Worm (Caenorhabditis elegans) whole organism, midembryonic: ENCODE data around the gene ZK682.7.

Experiments used
- T22C8.4 ChIP-seq: fragments of 200-800 bp; sonication (Bioruptor generic); IDR thresholded peaks from 2 replicates; pipeline ENCODE4 v1.3.6; 2022; ENCODE audit warnings: missing genetic modification characterization, missing compliant biosample characterization
- cog-1 ChIP-seq: sonication (generic microtip); optimal IDR thresholded peaks from 2 replicates; lab custom pipeline; 2016; ENCODE audit warnings: missing genetic modification characterization, missing compliant biosample characterization
- flt-1 ChIP-seq: fragments of 200-800 bp; sonication (Bioruptor generic); IDR thresholded peaks from 2 replicates; pipeline ENCODE4 v1.3.6; 2022; ENCODE audit warnings: missing genetic modification characterization, missing compliant biosample characterization
- klf-2 ChIP-seq: fragments of 200-800 bp; sonication (Bioruptor generic); conservative IDR thresholded peaks from 2 replicates; pipeline ENCODE4 v1.3.6; 2022; ENCODE audit warnings: missing genetic modification reagents, missing genetic modification characterization, missing compliant biosample characterization
- med-1 ChIP-seq: sonication (generic microtip); optimal IDR thresholded peaks from 2 replicates; lab custom pipeline; 2017; ENCODE audit warnings: missing genetic modification characterization, mild to moderate bottlenecking, missing compliant biosample characterization, antibody characterized with exemption, missing genetic modification reagents; ENCODE audit not compliant: insufficient read depth
- ref-1 ChIP-seq: fragments of 200-800 bp; sonication (Bioruptor generic); conservative IDR thresholded peaks from 2 replicates; pipeline ENCODE4 v1.3.6; 2022; ENCODE audit warnings: missing genetic modification reagents, missing genetic modification characterization, missing compliant biosample characterization
- tab-1 ChIP-seq: fragments of 200-800 bp; sonication (Bioruptor generic); IDR thresholded peaks from 2 replicates; pipeline ENCODE4 v1.3.6; 2022; ENCODE audit warnings: missing genetic modification characterization, missing compliant biosample characterization
- ztf-23 ChIP-seq: fragments of 200-800 bp; sonication (Bioruptor generic); IDR thresholded peaks from 2 replicates; pipeline ENCODE4 v1.3.6; 2022; ENCODE audit warnings: missing genetic modification reagents, missing genetic modification characterization, missing compliant biosample characterization
- ztf-29 ChIP-seq: fragments of 200-800 bp; sonication (Bioruptor generic); IDR thresholded peaks from 2 replicates; pipeline ENCODE4 v1.3.6; 2022; ENCODE audit warnings: missing genetic modification reagents, missing genetic modification characterization, missing compliant biosample characterization

Gene ZK682.7

ce11 chrV:9260411-9260810, 31.6 kb downstream of the ZK682.7 start:
- no peak for TF ChIP-seq flt-1 (GFP tag; lab: Robert Waterston, UW)

- TF ChIP-seq T22C8.4 (GFP tag; lab: Robert Waterston, UW) (no peak), klf-2 (GFP tag; lab: Robert Waterston, UW) (no peak), flt-1 (GFP tag; lab: Robert Waterston, UW) (no peak), ztf-23 (GFP tag; lab: Robert Waterston, UW) (no peak), tab-1 (GFP tag; lab: Robert Waterston, UW) (no peak), ztf-29 (GFP tag; lab: Robert Waterston, UW) (no peak), cog-1 (no peak), med-1 (GFP tag; lab: Kevin White, UChicago) (no peak), ref-1 (GFP tag; lab: Robert Waterston, UW) (no peak)
Measured at ce11 chrV:9257467-9257866, 34.5 kb downstream of the ZK682.7 start, which contains the start of gene F07C3.16. Gene F07C3.16, minus strand, starts transcription at chrV:9257567.

ce11 chrV:9255480-9255879, 36.5 kb downstream of the ZK682.7 start:
- TF ChIP-seq tab-1 (GFP tag; lab: Robert Waterston, UW) (no peak), med-1 (GFP tag; lab: Kevin White, UChicago) (no peak), ztf-23 (GFP tag; lab: Robert Waterston, UW) (no peak), ztf-29 (GFP tag; lab: Robert Waterston, UW) (no peak), cog-1 (no peak), ref-1 (GFP tag; lab: Robert Waterston, UW) (no peak), klf-2 (GFP tag; lab: Robert Waterston, UW) (no peak), T22C8.4 (GFP tag; lab: Robert Waterston, UW) (no peak), flt-1 (GFP tag; lab: Robert Waterston, UW) (no peak)

ce11 chrV:9254012-9254696, 37.8 kb downstream of the ZK682.7 start, which contains the start of gene F07C3.9:
Gene F07C3.9, minus strand, starts transcription at chrV:9254646.
- TF ChIP-seq ztf-23 (GFP tag; lab: Robert Waterston, UW) (no peak), klf-2 (GFP tag; lab: Robert Waterston, UW) (no peak), T22C8.4 (GFP tag; lab: Robert Waterston, UW) (no peak), med-1 (GFP tag; lab: Kevin White, UChicago) (no peak)

ce11 chrV:9249932-9250331, 42.0 kb downstream of the ZK682.7 start, which contains the start of gene ptd-2:
Gene ptd-2, plus strand, starts transcription at chrV:9250232.
- TF ChIP-seq med-1 (GFP tag; lab: Kevin White, UChicago) (no peak), klf-2 (GFP tag; lab: Robert Waterston, UW) (no peak), ztf-29 (GFP tag; lab: Robert Waterston, UW) (no peak), tab-1 (GFP tag; lab: Robert Waterston, UW) (no peak), cog-1 (no peak), flt-1 (GFP tag; lab: Robert Waterston, UW) (no peak), ref-1 (GFP tag; lab: Robert Waterston, UW) (no peak), T22C8.4 (GFP tag; lab: Robert Waterston, UW) (no peak)

ce11 chrV:9249206-9249605, 42.8 kb downstream of the ZK682.7 start, which contains the start of gene str-94:
Gene str-94, minus strand, starts transcription at chrV:9249306.
- TF ChIP-seq T22C8.4 (GFP tag; lab: Robert Waterston, UW) = no peak

- TF ChIP-seq cog-1 (no peak), flt-1 (GFP tag; lab: Robert Waterston, UW) (no peak), ref-1 (GFP tag; lab: Robert Waterston, UW) (no peak), med-1 (GFP tag; lab: Kevin White, UChicago) (no peak), tab-1 (GFP tag; lab: Robert Waterston, UW) (no peak), klf-2 (GFP tag; lab: Robert Waterston, UW) (no peak), ztf-23 (GFP tag; lab: Robert Waterston, UW) (no peak), T22C8.4 (GFP tag; lab: Robert Waterston, UW) (no peak), ztf-29 (GFP tag; lab: Robert Waterston, UW) (no peak)
Measured at ce11 chrV:9247416-9247815, 44.5 kb downstream of the ZK682.7 start.

ce11 chrV:9246260-9246659, 45.7 kb downstream of the ZK682.7 start, which contains the start of gene aat-2:
Gene aat-2, minus strand, starts transcription at chrV:9246360.
- TF ChIP-seq ref-1 (GFP tag; lab: Robert Waterston, UW) (no peak), ztf-29 (GFP tag; lab: Robert Waterston, UW) (no peak)

- no peak for TF ChIP-seq tab-1 (GFP tag; lab: Robert Waterston, UW)
- TF ChIP-seq med-1 (GFP tag; lab: Kevin White, UChicago) = no peak
- no peak for TF ChIP-seq klf-2 (GFP tag; lab: Robert Waterston, UW)
- no peak for TF ChIP-seq ztf-23 (GFP tag; lab: Robert Waterston, UW)
- no peak for TF ChIP-seq flt-1 (GFP tag; lab: Robert Waterston, UW)
- no peak for TF ChIP-seq T22C8.4 (GFP tag; lab: Robert Waterston, UW)
- TF ChIP-seq cog-1 = no peak
- TF ChIP-seq ref-1 (GFP tag; lab: Robert Waterston, UW) = no peak
- TF ChIP-seq ztf-29 (GFP tag; lab: Robert Waterston, UW) = no peak
Measured at ce11 chrV:9243171-9243996, 48.6 kb downstream of the ZK682.7 start, which contains the start of gene glo-4. Gene glo-4, minus strand, starts transcription at chrV:9243221.
